Worm (Caenorhabditis elegans) whole organism, L4 larva: ENCODE data around the gene F22B3.5.
A peak's percentile ranks its signal among the peaks of the same experiment; 100 is the strongest.

Source experiments
- F44E2.7 ChIP-seq: fragments of 200-800 bp; sonication (Bioruptor generic); IDR thresholded peaks from 2 replicates; pipeline ENCODE4 v2.1.2; 2022; ENCODE audit warnings: missing genetic modification characterization, missing compliant biosample characterization
- T20F7.1 ChIP-seq: fragments of 200-800 bp; sonication (Bioruptor generic); optimal IDR thresholded peaks from 2 replicates; lab custom pipeline; 2018; ENCODE audit warnings: mild to moderate bottlenecking, missing genetic modification characterization, missing compliant biosample characterization
- ZK337.2 ChIP-seq: fragments of 200-800 bp; sonication (Bioruptor generic); IDR thresholded peaks from 2 replicates; pipeline ENCODE4 v1.3.6; 2022; ENCODE audit warnings: missing genetic modification reagents, missing genetic modification characterization, missing compliant biosample characterization
- arid-1 ChIP-seq: fragments of 200-800 bp; sonication (Bioruptor generic); conservative IDR thresholded peaks from 2 replicates; pipeline ENCODE4 v1.3.6; 2022; ENCODE audit warnings: missing genetic modification reagents, missing genetic modification characterization, missing compliant biosample characterization
- ceh-20 ChIP-seq: fragments of 200-800 bp; sonication (Bioruptor generic); IDR thresholded peaks from 2 replicates; pipeline ENCODE4 v1.3.6; 2022; ENCODE audit warnings: missing genetic modification reagents, missing genetic modification characterization, missing compliant biosample characterization
- ceh-44 ChIP-seq: fragments of 200-800 bp; sonication (Bioruptor generic); IDR thresholded peaks from 2 replicates; pipeline ENCODE4 v1.3.6; 2022; ENCODE audit warnings: missing genetic modification reagents, missing genetic modification characterization, missing compliant biosample characterization
- ceh-62 ChIP-seq: sonication (generic microtip); optimal IDR thresholded peaks from 2 replicates; lab custom pipeline; 2017; ENCODE audit warnings: missing biosample characterization, missing genetic modification characterization
- ceh-82 ChIP-seq: sonication (generic microtip); optimal IDR thresholded peaks from 2 replicates; lab custom pipeline; 2017; ENCODE audit warnings: missing biosample characterization, missing genetic modification characterization
- ces-1 ChIP-seq: fragments of 150-350 bp; sonication (generic microtip); optimal IDR thresholded peaks from 4 replicates; lab custom pipeline; 2014; ENCODE audit warnings: missing biosample characterization, missing genetic modification reagents, missing genetic modification characterization
- cey-2 ChIP-seq: sonication (generic microtip); optimal IDR thresholded peaks from 3 replicates; lab custom pipeline; 2017; ENCODE audit warnings: missing genetic modification characterization, mild to moderate bottlenecking, missing compliant biosample characterization, antibody characterized with exemption, borderline replicate concordance; ENCODE audit not compliant: insufficient read depth
- ctbp-1 ChIP-seq: fragments of 200-800 bp; sonication (Bioruptor generic); IDR thresholded peaks from 2 replicates; pipeline ENCODE4 v1.3.6; 2022; ENCODE audit warnings: missing genetic modification reagents, missing genetic modification characterization, missing compliant biosample characterization
- daf-12 ChIP-seq: fragments of 150-350 bp; optimal IDR thresholded peaks from 2 replicates; lab custom pipeline; 2014; ENCODE audit warnings: missing biosample characterization, missing genetic modification reagents, missing genetic modification characterization
- daf-16 ChIP-seq, 3 experiments: sonication (generic microtip); optimal IDR thresholded peaks; 2 replicates each; lab custom pipeline; 2016 to 2017; ENCODE audit warnings: missing genetic modification characterization in 3 of 3, missing genetic modification reagents in 3 of 3, mild to moderate bottlenecking in 2 of 3, missing compliant biosample characterization in 2 of 3, missing biosample characterization in 1 of 3, moderate library complexity in 1 of 3
- dpl-1 ChIP-seq: fragments of 150-350 bp; optimal IDR thresholded peaks from 2 replicates; lab custom pipeline; 2014; ENCODE audit warnings: missing biosample characterization, missing genetic modification reagents, missing genetic modification characterization
- dve-1 ChIP-seq: sonication (generic microtip); optimal IDR thresholded peaks from 2 replicates; lab custom pipeline; 2017; ENCODE audit warnings: antibody characterized with exemption, mild to moderate bottlenecking, missing genetic modification characterization, missing compliant biosample characterization; ENCODE audit not compliant: insufficient read depth
- fkh-10 ChIP-seq: fragments of 150-350 bp; optimal IDR thresholded peaks from 2 replicates; lab custom pipeline; 2014; ENCODE audit warnings: missing biosample characterization, missing genetic modification reagents, missing genetic modification characterization
- hlh-30 ChIP-seq: sonication (generic microtip); optimal IDR thresholded peaks from 2 replicates; lab custom pipeline; 2017; ENCODE audit warnings: antibody characterized with exemption, mild to moderate bottlenecking, missing genetic modification characterization, missing compliant biosample characterization; ENCODE audit not compliant: insufficient read depth
- lin-29 ChIP-seq: fragments of 200-800 bp; sonication (Bioruptor generic); IDR thresholded peaks from 2 replicates; pipeline ENCODE4 v1.3.6; 2022; ENCODE audit warnings: missing genetic modification reagents, missing genetic modification characterization, missing compliant biosample characterization
- lsy-2 ChIP-seq, 2 experiments: fragments of 150-350 bp in 1 of 2; sonication (generic microtip) in 1 of 2; optimal IDR thresholded peaks; 2 replicates each; lab custom pipeline; 2014 to 2017; ENCODE audit warnings: missing biosample characterization in 2 of 2, missing genetic modification characterization in 2 of 2
- madf-9 ChIP-seq: fragments of 200-800 bp; sonication (Bioruptor generic); conservative IDR thresholded peaks from 2 replicates; pipeline ENCODE4 v1.3.6; 2022; ENCODE audit warnings: missing genetic modification reagents, missing genetic modification characterization, missing compliant biosample characterization
- mes-2 ChIP-seq: sonication (generic microtip); optimal IDR thresholded peaks from 2 replicates; lab custom pipeline; 2016; ENCODE audit warnings: missing genotype, mild to moderate bottlenecking, missing genetic modification characterization, missing compliant biosample characterization; ENCODE audit not compliant: poor library complexity, severe bottlenecking
- nhr-11 ChIP-seq: fragments of 150-350 bp; optimal IDR thresholded peaks from 2 replicates; lab custom pipeline; 2014; ENCODE audit warnings: missing biosample characterization, missing genetic modification characterization
- nhr-111 ChIP-seq: fragments of 200-800 bp; sonication (Bioruptor generic); optimal IDR thresholded peaks from 2 replicates; lab custom pipeline; 2018; ENCODE audit warnings: mild to moderate bottlenecking, missing genetic modification characterization, missing compliant biosample characterization
- nhr-237 ChIP-seq: sonication (generic microtip); optimal IDR thresholded peaks from 2 replicates; lab custom pipeline; 2017; ENCODE audit warnings: missing biosample characterization, missing genetic modification characterization
- nhr-25 ChIP-seq: sonication (generic microtip); optimal IDR thresholded peaks from 2 replicates; lab custom pipeline; 2017; ENCODE audit warnings: missing genetic modification characterization, mild to moderate bottlenecking, missing compliant biosample characterization, antibody characterized with exemption, moderate library complexity, borderline replicate concordance; ENCODE audit not compliant: insufficient read depth
- nhr-28 ChIP-seq: fragments of 150-350 bp; optimal IDR thresholded peaks from 2 replicates; lab custom pipeline; 2014; ENCODE audit warnings: missing biosample characterization, missing genetic modification characterization
- nhr-48 ChIP-seq: sonication (generic microtip); optimal IDR thresholded peaks from 2 replicates; lab custom pipeline; 2016; ENCODE audit warnings: mild to moderate bottlenecking, missing genetic modification characterization, missing compliant biosample characterization
- nhr-77 ChIP-seq: fragments of 150-350 bp; optimal IDR thresholded peaks from 2 replicates; lab custom pipeline; 2014; ENCODE audit warnings: missing biosample characterization, missing genetic modification characterization
- set-16 ChIP-seq: fragments of 200-800 bp; sonication (Bioruptor generic); IDR thresholded peaks from 2 replicates; pipeline ENCODE4 v1.3.6; 2022; ENCODE audit warnings: missing genetic modification reagents, missing genetic modification characterization, missing compliant biosample characterization
- skn-1 ChIP-seq: fragments of 150-350 bp; optimal IDR thresholded peaks from 2 replicates; lab custom pipeline; 2014; ENCODE audit warnings: missing biosample characterization, missing genetic modification characterization
- snpc-1.2 ChIP-seq: fragments of 200-800 bp; sonication (Bioruptor generic); IDR thresholded peaks from 2 replicates; pipeline ENCODE4 v1.3.6; 2022; ENCODE audit warnings: missing genetic modification reagents, missing genetic modification characterization, missing compliant biosample characterization
- tra-1 ChIP-seq: fragments of 200-800 bp; sonication (Bioruptor generic); IDR thresholded peaks from 2 replicates; pipeline ENCODE4 v1.3.6; 2022; ENCODE audit warnings: missing genetic modification reagents, missing genetic modification characterization, missing compliant biosample characterization
- unc-130 ChIP-seq: sonication (generic microtip); optimal IDR thresholded peaks from 2 replicates; lab custom pipeline; 2016; ENCODE audit warnings: missing genetic modification reagents, missing genetic modification characterization, missing compliant biosample characterization
- unc-62 ChIP-seq, 3 experiments: fragments of 150-350 bp in 1 of 3; sonication (generic microtip); optimal IDR thresholded peaks in 2 of 3; peaks in 1 of 3; 1 replicate in 1 of 3; 2 replicates in 2 of 3; lab custom pipeline; 2014 to 2017; ENCODE audit warnings: missing biosample characterization in 3 of 3, missing genetic modification characterization in 3 of 3, missing genetic modification reagents in 3 of 3, missing genotype in 1 of 3
- zfp-2 ChIP-seq: sonication (generic microtip); optimal IDR thresholded peaks from 2 replicates; lab custom pipeline; 2016; ENCODE audit warnings: mild to moderate bottlenecking, missing genetic modification characterization, missing compliant biosample characterization

The F22B3.5 gene

DNA sequence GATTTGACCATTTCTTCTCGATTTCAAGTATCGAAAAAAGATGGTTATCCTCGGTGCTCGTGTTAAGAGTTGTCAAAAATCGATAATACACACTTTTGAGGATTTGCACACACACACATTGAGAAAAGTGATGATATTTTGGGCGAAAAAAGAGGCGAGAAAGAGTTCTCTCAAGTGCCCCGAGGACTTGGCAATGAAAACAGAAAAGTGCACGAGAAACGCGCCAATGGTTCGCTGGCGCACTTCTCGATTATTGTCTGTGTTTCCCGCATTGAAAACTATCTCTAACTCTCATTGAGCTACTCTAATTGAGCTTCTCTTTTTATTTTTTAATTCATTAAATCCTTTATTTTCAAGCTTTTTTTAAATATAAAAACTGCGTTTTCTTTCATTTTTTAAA lies 17.1 kb upstream of the F22B3.5 start (continued):
- TF ChIP-seq unc-62 (GFP tag; optimal IDR thresholded peaks at IDR 0.05 in 1 of 2; lab: Kevin White, UChicago), result peak in 1 of 2 experiments; percentile 21
- no peak for TF ChIP-seq unc-62 (tag; optimal IDR thresholded peaks at IDR 0.05; lab: Kevin White, UChicago)
- no peak for TF ChIP-seq nhr-25 (tag; lab: Kevin White, UChicago)
- TF ChIP-seq skn-1 (tag; lab: Kevin White, UChicago), result no peak
- peak; percentile 48; the same call in 1 of the 2 replicates for TF ChIP-seq ceh-20 (GFP tag; lab: Robert Waterston, UW)
- peak; percentile 28 for TF ChIP-seq nhr-77 (tag; lab: Kevin White, UChicago)
- peak; percentile 45 for TF ChIP-seq hlh-30 (tag; lab: Kevin White, UChicago)
- peak; percentile 55 for TF ChIP-seq T20F7.1 (GFP tag; lab: Kevin White, UChicago)

- TF ChIP-seq dpl-1 (GFP tag; lab: Kevin White, UChicago) (no peak), ces-1 (GFP tag; lab: Kevin White, UChicago) (peak; percentile 28), zfp-2 (tag; lab: Kevin White, UChicago) (no peak), fkh-10 (GFP tag; lab: Kevin White, UChicago) (no peak), snpc-1.2 (GFP tag; lab: Robert Waterston, UW) (no peak), nhr-11 (no peak), ctbp-1 (0 out of 2 replicates have a peak, but pooled peaks have one; percentile 28), nhr-28 (tag; lab: Kevin White, UChicago) (no peak), T20F7.1 (GFP tag; lab: Kevin White, UChicago) (no peak), F44E2.7 (GFP tag; lab: Robert Waterston, UW) (no peak)
Measured at ce11 chrIV:11431448-11431847, 14.8 kb upstream of the F22B3.5 start.

ce11 chrIV:11425442-11425841 lies 8.8 kb upstream of the F22B3.5 start, which contains the start of gene kin-4:
kin-4 (plus strand) TSS chrIV:11425742.
- no peak for TF ChIP-seq hlh-30 (tag; lab: Kevin White, UChicago)
- TF ChIP-seq nhr-28 (tag; lab: Kevin White, UChicago), result no peak
- no peak for TF ChIP-seq dve-1 (tag; lab: Kevin White, UChicago)
- TF ChIP-seq nhr-111, result no peak
- no peak for TF ChIP-seq nhr-11
- no peak for TF ChIP-seq daf-12
- TF ChIP-seq fkh-10 (GFP tag; lab: Kevin White, UChicago), result no peak
- no peak for TF ChIP-seq lin-29 (GFP tag; lab: Robert Waterston, UW)
- no peak for TF ChIP-seq tra-1 (GFP tag; lab: Robert Waterston, UW)
- no peak for TF ChIP-seq unc-130 (GFP tag; lab: Kevin White, UChicago)
- TF ChIP-seq daf-16 (GFP tag; optimal IDR thresholded peaks at IDR 0.05; lab: Kevin White, UChicago), result no peak
- no peak for TF ChIP-seq daf-16 (tag; optimal IDR thresholded peaks at IDR 0.05; lab: Kevin White, UChicago)
- TF ChIP-seq ceh-44 (GFP tag; lab: Robert Waterston, UW), result no peak
- no peak for TF ChIP-seq ces-1 (GFP tag; lab: Kevin White, UChicago)

DNA sequence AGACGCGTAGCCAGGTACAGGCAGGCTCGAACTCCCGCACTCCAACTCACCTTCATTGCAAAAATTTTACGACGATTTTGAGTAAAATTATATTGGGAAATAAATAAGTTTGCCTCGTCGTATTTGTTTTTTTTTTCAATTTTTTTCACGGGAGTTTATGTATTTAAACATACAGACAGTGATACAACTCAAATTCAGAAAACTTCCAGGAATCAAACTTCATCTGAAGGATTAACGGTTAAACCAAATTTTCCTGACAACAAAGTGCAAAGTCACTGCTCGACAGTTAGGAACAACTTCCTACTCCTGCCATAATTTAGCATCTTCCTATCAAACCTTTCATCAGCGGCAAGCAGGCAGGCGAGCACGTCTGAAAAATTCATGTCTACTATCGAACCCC lies 8.2 kb upstream of the F22B3.5 start, which contains the start of gene F22B3.8:
Gene F22B3.8 (minus strand): TSS at position 101 of the 400 bp plus-strand sequence.
- TF ChIP-seq unc-62 (GFP tag; optimal IDR thresholded peaks at IDR 0.05 in 1 of 2; lab: Kevin White, UChicago), result peak in 1 of 2 experiments; percentile 39
- TF ChIP-seq unc-62 (tag; optimal IDR thresholded peaks at IDR 0.05; lab: Kevin White, UChicago), result no peak
- TF ChIP-seq dve-1 (tag; lab: Kevin White, UChicago), result no peak

- TF ChIP-seq zfp-2 (tag; lab: Kevin White, UChicago) (no peak), madf-9 (GFP tag; lab: Robert Waterston, UW) (no peak), cey-2 (tag; lab: Kevin White, UChicago) (no peak), ceh-82 (no peak), arid-1 (GFP tag; lab: Robert Waterston, UW) (no peak), fkh-10 (GFP tag; lab: Kevin White, UChicago) (no peak), nhr-48 (tag; lab: Kevin White, UChicago) (no peak), ceh-44 (GFP tag; lab: Robert Waterston, UW) (no peak), unc-62 (GFP tag; optimal IDR thresholded peaks at IDR 0.05 in 1 of 2; lab: Kevin White, UChicago) (no peak), unc-62 (tag; optimal IDR thresholded peaks at IDR 0.05; lab: Kevin White, UChicago) (no peak), nhr-28 (tag; lab: Kevin White, UChicago) (no peak), ZK337.2 (GFP tag; lab: Robert Waterston, UW) (no peak), nhr-237 (tag; lab: Kevin White, UChicago) (no peak), set-16 (no peak), ceh-62 (tag; lab: Kevin White, UChicago) (no peak), mes-2 (tag; lab: Kevin White, UChicago) (no peak), lsy-2 (tag; optimal IDR thresholded peaks at IDR 0.05; lab: Kevin White, UChicago) (no peak)
Measured at ce11 chrIV:11421696-11422095, 5.1 kb upstream of the F22B3.5 start, which contains the start of gene F22B3.7. F22B3.7 (minus strand) TSS chrIV:11421796.
